Fruit fly (Drosophila melanogaster): ENCODE data around the gene Uros1.

Uros1 gene

dm6 chrX:8905545-8906455 lies 5.7 kb upstream of the Uros1 start (continued):
- TF ChIP-seq vnd (GFP tag; IDR thresholded peaks at IDR 0.05; ENCODE audit: partially characterized antibody) (peak; percentile 65), corto (GFP tag; optimal IDR thresholded peaks at IDR 0.05) (no peak), CG12299 (tag; optimal IDR thresholded peaks at IDR 0.05) (peak; percentile 14), Adf1 (GFP tag; IDR thresholded peaks at IDR 0.05) (no peak), D19B (GFP tag; optimal IDR thresholded peaks at IDR 0.05) (no peak), pzg (GFP tag; optimal IDR thresholded peaks at IDR 0.05) (peak; percentile 27), Bgb (GFP tag; IDR thresholded peaks at IDR 0.05; ENCODE audit: partially characterized antibody) (peak; percentile 67), Scr (GFP tag; IDR thresholded peaks at IDR 0.05; ENCODE audit: partially characterized antibody) (peak; percentile 76), inv (GFP tag; IDR thresholded peaks at IDR 0.05; ENCODE audit: partially characterized antibody) (peak; percentile 74), B-H2 (GFP tag; optimal IDR thresholded peaks at IDR 0.05) (no peak), Hr39 (optimal IDR thresholded peaks at IDR 0.05) (no peak), bbx (GFP tag; IDR thresholded peaks at IDR 0.05; ENCODE audit: partially characterized antibody) (peak; percentile 80), CG2129 (GFP tag; IDR thresholded peaks at IDR 0.05; ENCODE audit: partially characterized antibody) (peak; percentile 57; the same call in 1 of the 2 replicates), amos (GFP tag; IDR thresholded peaks at IDR 0.05; ENCODE audit: partially characterized antibody) (peak; percentile 85), CG34422 (GFP tag; IDR thresholded peaks at IDR 0.05) (peak; percentile 56; the same call in 1 of the 3 replicates), Dll (GFP tag; IDR thresholded peaks at IDR 0.05; ENCODE audit: partially characterized antibody) (peak; percentile 71), Pdp1 (GFP tag; optimal IDR thresholded peaks at IDR 0.05) (peak in 1 of 2 experiments; percentile 13), Doc3 (GFP tag; IDR thresholded peaks at IDR 0.05; ENCODE audit: partially characterized antibody) (peak; percentile 57; the same call in 1 of the 3 replicates), CG7963 (GFP tag; IDR thresholded peaks at IDR 0.05; ENCODE audit: partially characterized antibody) (peak; percentile 44; the same call in 1 of the 3 replicates), Myb (GFP tag; optimal IDR thresholded peaks at IDR 0.05) (peak; percentile 41), CG43689 (GFP tag; IDR thresholded peaks at IDR 0.05) (no peak), CG3995 (GFP tag; optimal IDR thresholded peaks at IDR 0.05) (peak; percentile 87), CG4404 (GFP tag; IDR thresholded peaks at IDR 0.05) (no peak), nom (GFP tag; optimal IDR thresholded peaks at IDR 0.05) (peak; percentile 19), MESR4 (GFP tag; optimal IDR thresholded peaks at IDR 0.05) (peak; percentile 68), Jarid2 (GFP tag; optimal IDR thresholded peaks at IDR 0.05) (no peak), Fer1 (GFP tag; optimal IDR thresholded peaks at IDR 0.05) (peak; percentile 2), CG9797 (GFP tag; optimal IDR thresholded peaks at IDR 0.05) (peak; percentile 10), Ptx1 (GFP tag; IDR thresholded peaks at IDR 0.05) (no peak), bsh (GFP tag; optimal IDR thresholded peaks at IDR 0.05) (peak in 1 of 2 experiments; percentile 39), CG13287 (GFP tag; IDR thresholded peaks at IDR 0.05; ENCODE audit: partially characterized antibody) (peak; percentile 71), CG42726 (GFP tag; IDR thresholded peaks at IDR 0.05; ENCODE audit: partially characterized antibody) (peak; percentile 33; the same call in 1 of the 2 replicates), CG6791 (GFP tag; IDR thresholded peaks at IDR 0.05; ENCODE audit: partially characterized antibody) (peak; percentile 77), cas (GFP tag; IDR thresholded peaks at IDR 0.05) (no peak), ssp (GFP tag; IDR thresholded peaks at IDR 0.05) (no peak), CG1792 (GFP tag; optimal IDR thresholded peaks at IDR 0.05) (no peak), nerfin-2 (GFP tag; IDR thresholded peaks at IDR 0.05; ENCODE audit: partially characterized antibody) (peak; percentile 49; the same call in 1 of the 2 replicates), CG6175 (GFP tag; IDR thresholded peaks at IDR 0.05) (peak; percentile 40; the same call in 1 of the 3 replicates), CG34224 (GFP tag; IDR thresholded peaks at IDR 0.05; ENCODE audit: partially characterized antibody) (peak; percentile 74), slbo (GFP tag; IDR thresholded peaks at IDR 0.05) (no peak; the same call in 1 of the 2 replicates), Med (GFP tag) (peak; percentile 40)

All from whole organism, embryonic.